Worm (Caenorhabditis elegans): ENCODE data around the gene Y110A2AL.2.

- TF ChIP-seq pha-4 (GFP tag; IDR thresholded peaks at IDR 0.05) (no peak), pha-4 (tag; optimal IDR thresholded peaks at IDR 0.05) (no peak), nhr-237 (tag; optimal IDR thresholded peaks at IDR 0.05) (no peak), nhr-10 (tag; optimal IDR thresholded peaks at IDR 0.05) (no peak), dve-1 (tag; optimal IDR thresholded peaks at IDR 0.05; ENCODE audit: insufficient read depth) (no peak), nhr-28 (tag; optimal IDR thresholded peaks at IDR 0.05) (no peak), unc-62 (GFP tag; optimal IDR thresholded peaks at IDR 0.05 in 1 of 2) (peak in 1 of 2 experiments; percentile 18), unc-62 (tag; optimal IDR thresholded peaks at IDR 0.05) (no peak), ama-1 (optimal IDR thresholded peaks at IDR 0.05) (no peak), nhr-111 (GFP tag; optimal IDR thresholded peaks at IDR 0.05) (no peak), lsy-2 (tag; optimal IDR thresholded peaks at IDR 0.05) (no peak), aly-2 (tag; optimal IDR thresholded peaks at IDR 0.05) (no peak), daf-16 (GFP tag; optimal IDR thresholded peaks at IDR 0.05) (no peak), daf-16 (tag; optimal IDR thresholded peaks at IDR 0.05) (no peak), ces-1 (GFP tag; optimal IDR thresholded peaks at IDR 0.05) (no peak), gei-8 (GFP tag; optimal IDR thresholded peaks at IDR 0.05) (no peak)
These were observed 51.5 kb downstream of the Y110A2AL.2 start, which contains the start of the genes ncap-1 and Y110A2AR.1 for ce11 chrII:2919074-2919857.

All from whole organism, L4 larva.